Fruit fly (Drosophila melanogaster) whole organism, prepupa: ENCODE results near the gene unc-119.

Source experiments
- Blimp-1 ChIP-seq: fragments of 200-800 bp; sonication (Bioruptor generic); optimal IDR thresholded peaks from 3 replicates; lab custom pipeline; 2017; ENCODE audit warnings: missing biosample characterization, missing genetic modification characterization, mild to moderate bottlenecking, moderate library complexity, missing genetic modification reagents
- CG10631 ChIP-seq: fragments of 200-800 bp; sonication (Bioruptor generic); optimal IDR thresholded peaks from 2 replicates; lab custom pipeline; 2016; ENCODE audit warnings: missing biosample characterization, missing genetic modification characterization
- CG10669 ChIP-seq: fragments of 200-800 bp; sonication (Bioruptor generic); optimal IDR thresholded peaks from 3 replicates; lab custom pipeline; 2018; ENCODE audit warnings: missing biosample characterization, mild to moderate bottlenecking, missing genetic modification characterization, moderate library complexity
- CG11294 ChIP-seq: fragments of 200-800 bp; sonication (Bioruptor generic); IDR thresholded peaks from 2 replicates; pipeline ENCODE4 v1.3.6; 2022; ENCODE audit warnings: missing biosample characterization, missing genetic modification characterization
- CG11902 ChIP-seq: fragments of 200-800 bp; sonication (Bioruptor generic); optimal IDR thresholded peaks from 3 replicates; lab custom pipeline; 2016; ENCODE audit warnings: missing biosample characterization, missing genetic modification characterization
- CG16779 ChIP-seq: fragments of 200-800 bp; sonication (Bioruptor generic); optimal IDR thresholded peaks from 3 replicates; lab custom pipeline; 2017; ENCODE audit warnings: missing biosample characterization, mild to moderate bottlenecking, missing genetic modification characterization
- CG31627 ChIP-seq: fragments of 200-800 bp; sonication (Bioruptor generic); optimal IDR thresholded peaks from 3 replicates; lab custom pipeline; 2016; ENCODE audit warnings: missing biosample characterization, missing genetic modification characterization
- CG32006 ChIP-seq: fragments of 200-800 bp; sonication (Bioruptor generic); optimal IDR thresholded peaks from 3 replicates; lab custom pipeline; 2017; ENCODE audit warnings: missing biosample characterization, mild to moderate bottlenecking, missing genetic modification characterization
- CG34406 ChIP-seq: fragments of 200-800 bp; sonication (Bioruptor generic); optimal IDR thresholded peaks from 3 replicates; lab custom pipeline; 2016; ENCODE audit warnings: missing biosample characterization, missing genetic modification characterization
- CG3919 ChIP-seq: fragments of 200-800 bp; sonication (Bioruptor generic); optimal IDR thresholded peaks from 3 replicates; lab custom pipeline; 2016; ENCODE audit warnings: missing biosample characterization, missing genetic modification characterization
- CG4318 ChIP-seq: fragments of 200-800 bp; sonication (Bioruptor generic); optimal IDR thresholded peaks from 3 replicates; lab custom pipeline; 2017; ENCODE audit warnings: missing biosample characterization, mild to moderate bottlenecking, missing genetic modification characterization
- CG6163 ChIP-seq: fragments of 200-800 bp; sonication (Bioruptor generic); IDR thresholded peaks from 3 replicates; pipeline ENCODE4 v1.3.6; 2022; ENCODE audit warnings: missing biosample characterization, missing genetic modification characterization
- CG6276 ChIP-seq: fragments of 200-800 bp; sonication (Bioruptor generic); optimal IDR thresholded peaks from 2 replicates; lab custom pipeline; 2017; ENCODE audit warnings: missing biosample characterization, mild to moderate bottlenecking, missing genetic modification characterization
- CG6792 ChIP-seq: fragments of 200-800 bp; sonication (Bioruptor generic); optimal IDR thresholded peaks from 3 replicates; lab custom pipeline; 2016; ENCODE audit warnings: missing biosample characterization, missing genetic modification characterization
- CG6808 ChIP-seq: fragments of 200-800 bp; sonication (Bioruptor generic); optimal IDR thresholded peaks from 3 replicates; lab custom pipeline; 2017; ENCODE audit warnings: missing biosample characterization, missing genetic modification characterization, mild to moderate bottlenecking, moderate library complexity, missing genetic modification reagents
- CG7368 ChIP-seq: fragments of 200-800 bp; sonication (Bioruptor generic); optimal IDR thresholded peaks from 3 replicates; lab custom pipeline; 2016; ENCODE audit warnings: missing biosample characterization, missing genetic modification characterization
- CG8119 ChIP-seq: fragments of 200-800 bp; sonication (Bioruptor generic); IDR thresholded peaks from 3 replicates; pipeline ENCODE4 v1.3.6; 2022; ENCODE audit warnings: missing biosample characterization, missing genetic modification characterization
- CG8319 ChIP-seq: fragments of 200-800 bp; sonication (Bioruptor generic); optimal IDR thresholded peaks from 3 replicates; lab custom pipeline; 2016; ENCODE audit warnings: missing biosample characterization, missing genetic modification characterization
- CG8632 ChIP-seq: fragments of 200-800 bp; sonication (Bioruptor generic); optimal IDR thresholded peaks from 3 replicates; lab custom pipeline; 2016; ENCODE audit warnings: missing biosample characterization, missing genetic modification characterization
- Ets21C ChIP-seq: fragments of 200-800 bp; sonication (Bioruptor generic); optimal IDR thresholded peaks from 3 replicates; lab custom pipeline; 2016; ENCODE audit warnings: missing biosample characterization, missing genetic modification characterization
- Ets96B ChIP-seq: fragments of 200-800 bp; optimal IDR thresholded peaks from 2 replicates; lab custom pipeline; 2019; ENCODE audit warnings: missing biosample characterization, mild to moderate bottlenecking, missing genetic modification characterization, moderate library complexity
- Gug ChIP-seq: fragments of 200-800 bp; sonication (Bioruptor generic); IDR thresholded peaks from 2 replicates; pipeline ENCODE4 v1.3.6; 2022; ENCODE audit warnings: missing biosample characterization, missing genetic modification characterization
- Hr39 ChIP-seq: fragments of 200-800 bp; sonication (Bioruptor generic); optimal IDR thresholded peaks from 2 replicates; lab custom pipeline; 2016; ENCODE audit warnings: missing biosample characterization, missing genetic modification characterization
- Hr4 ChIP-seq: fragments of 200-800 bp; sonication (Bioruptor generic); optimal IDR thresholded peaks from 3 replicates; lab custom pipeline; 2016; ENCODE audit warnings: missing biosample characterization, missing genetic modification characterization
- OdsH ChIP-seq: fragments of 200-800 bp; sonication (Bioruptor generic); optimal IDR thresholded peaks from 3 replicates; lab custom pipeline; 2016; ENCODE audit warnings: missing biosample characterization, missing genetic modification characterization
- Smox ChIP-seq: fragments of 200-800 bp; sonication (Bioruptor generic); optimal IDR thresholded peaks from 3 replicates; lab custom pipeline; 2016; ENCODE audit warnings: missing biosample characterization, missing genetic modification characterization
- Sox102F ChIP-seq: fragments of 200-800 bp; sonication (Bioruptor generic); optimal IDR thresholded peaks from 2 replicates; lab custom pipeline; 2016; ENCODE audit warnings: missing biosample characterization, mild to moderate bottlenecking, missing genetic modification characterization
- Sox14 ChIP-seq: fragments of 200-800 bp; sonication (Bioruptor generic); optimal IDR thresholded peaks from 3 replicates; lab custom pipeline; 2016; ENCODE audit warnings: missing biosample characterization, missing genetic modification characterization
- achi ChIP-seq: fragments of 200-800 bp; sonication (Bioruptor generic); optimal IDR thresholded peaks from 3 replicates; lab custom pipeline; 2016; ENCODE audit warnings: missing biosample characterization, missing genetic modification characterization
- cyc ChIP-seq: fragments of 200-800 bp; sonication (Bioruptor generic); optimal IDR thresholded peaks from 3 replicates; lab custom pipeline; 2016; ENCODE audit warnings: missing biosample characterization, missing genetic modification characterization
- dac ChIP-seq: fragments of 200-800 bp; sonication (Bioruptor generic); optimal IDR thresholded peaks from 2 replicates; lab custom pipeline; 2017; ENCODE audit warnings: missing biosample characterization, mild to moderate bottlenecking, missing genetic modification characterization
- dsx ChIP-seq: fragments of 200-800 bp; optimal IDR thresholded peaks from 3 replicates; lab custom pipeline; 2019; ENCODE audit warnings: missing biosample characterization, mild to moderate bottlenecking, missing genetic modification characterization, moderate library complexity; ENCODE audit not compliant: poor library complexity, severe bottlenecking
- esn ChIP-seq: fragments of 200-800 bp; sonication (Bioruptor generic); optimal IDR thresholded peaks from 2 replicates; lab custom pipeline; 2016; ENCODE audit warnings: missing biosample characterization, mild to moderate bottlenecking, missing genetic modification characterization, moderate library complexity
- fd59A ChIP-seq: fragments of 200-800 bp; sonication (Bioruptor generic); optimal IDR thresholded peaks from 2 replicates; lab custom pipeline; 2017; ENCODE audit warnings: missing biosample characterization, mild to moderate bottlenecking, missing genetic modification characterization, missing genetic modification reagents
- fkh ChIP-seq: fragments of 200-800 bp; sonication (Bioruptor generic); optimal IDR thresholded peaks from 3 replicates; lab custom pipeline; 2017; ENCODE audit warnings: missing biosample characterization, mild to moderate bottlenecking, missing genetic modification characterization, moderate library complexity
- lz ChIP-seq: fragments of 200-800 bp; sonication (Bioruptor generic); optimal IDR thresholded peaks from 3 replicates; lab custom pipeline; 2016; ENCODE audit warnings: missing biosample characterization, missing genetic modification characterization
- net ChIP-seq: fragments of 200-800 bp; sonication (Bioruptor generic); optimal IDR thresholded peaks from 3 replicates; lab custom pipeline; 2016; ENCODE audit warnings: missing biosample characterization, missing genetic modification characterization
- pdm3 ChIP-seq: fragments of 200-800 bp; sonication (Bioruptor generic); optimal IDR thresholded peaks from 3 replicates; lab custom pipeline; 2016; ENCODE audit warnings: missing biosample characterization, missing genetic modification characterization
- salr ChIP-seq, 2 experiments: fragments of 200-800 bp; sonication (Bioruptor generic); optimal IDR thresholded peaks; 3 replicates each; lab custom pipeline; 2016 to 2018; ENCODE audit warnings: missing biosample characterization in 2 of 2, missing genetic modification characterization in 2 of 2, mild to moderate bottlenecking in 1 of 2
- spab ChIP-seq: fragments of 200-800 bp; sonication (Bioruptor generic); optimal IDR thresholded peaks from 2 replicates; lab custom pipeline; 2017; ENCODE audit warnings: missing biosample characterization, mild to moderate bottlenecking, missing genetic modification characterization, missing genetic modification reagents
- ss ChIP-seq, 2 experiments: fragments of 200-800 bp; sonication (Bioruptor generic); optimal IDR thresholded peaks; 2 replicates in 1 of 2; 3 replicates in 1 of 2; lab custom pipeline; 2017 to 2018; ENCODE audit warnings: mild to moderate bottlenecking in 2 of 2, missing biosample characterization in 2 of 2, missing genetic modification characterization in 2 of 2, moderate library complexity in 1 of 2
- svp ChIP-seq: fragments of 200-800 bp; sonication (Bioruptor generic); peaks from one replicate; lab custom pipeline; 2016; ENCODE audit warnings: missing biosample characterization, missing genetic modification characterization
- topi ChIP-seq: fragments of 200-800 bp; sonication (Bioruptor generic); optimal IDR thresholded peaks from 3 replicates; lab custom pipeline; 2016; ENCODE audit warnings: missing biosample characterization, missing genetic modification characterization

The unc-119 gene

DNA sequence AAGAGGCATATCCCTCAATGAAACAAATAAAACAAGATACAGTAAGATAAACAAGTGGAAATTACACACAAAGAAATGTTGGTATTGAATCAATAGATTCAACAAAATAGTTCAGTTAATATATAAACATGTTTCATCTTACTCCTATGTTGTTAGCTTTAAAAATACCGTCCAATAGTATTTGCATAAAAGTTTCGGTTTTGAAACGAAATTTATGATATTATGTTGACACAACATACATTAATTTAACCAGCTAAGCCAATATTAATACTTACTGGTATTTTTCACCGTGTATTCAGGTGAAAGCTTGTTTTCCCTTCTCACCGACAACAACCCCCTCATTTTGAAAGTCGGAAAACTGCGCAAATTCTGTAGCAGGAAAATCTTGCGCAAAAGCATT, 47.4 kb upstream of the unc-119 start (continued):
- TF ChIP-seq Sox102F (GFP tag; lab: Kevin White, UChicago): no peak
- TF ChIP-seq CG6163 (GFP tag; lab: Robert Waterston, UW): no peak
- no peak for TF ChIP-seq Ets96B (tag; lab: Kevin White, UChicago)
- TF ChIP-seq achi: peak; percentile 43
- TF ChIP-seq CG8632: peak; percentile 17
- TF ChIP-seq CG11902: no peak
- TF ChIP-seq CG6792 (GFP tag; lab: Kevin White, UChicago): peak; percentile 35
- TF ChIP-seq ss (GFP tag; optimal IDR thresholded peaks at IDR 0.05; lab: Kevin White, UChicago): no peak
- TF ChIP-seq CG16779 (tag; lab: Kevin White, UChicago): no peak
- TF ChIP-seq dsx: no peak
- peak; percentile 54 for TF ChIP-seq svp
- TF ChIP-seq Hr39 (GFP tag; lab: Kevin White, UChicago): peak; percentile 23
- TF ChIP-seq cyc (GFP tag; lab: Kevin White, UChicago): no peak
- peak; percentile 74 for TF ChIP-seq CG32006 (GFP tag; lab: Kevin White, UChicago)
- TF ChIP-seq CG8319 (GFP tag; lab: Kevin White, UChicago): no peak
- TF ChIP-seq CG8119 (GFP tag; lab: Robert Waterston, UW): peak; percentile 35; the same call in 1 of the 3 replicates
- no peak for TF ChIP-seq fd59A (GFP tag; lab: Kevin White, UChicago)
- TF ChIP-seq pdm3: peak; percentile 42
- peak; percentile 46 for TF ChIP-seq topi (GFP tag; lab: Kevin White, UChicago)
- peak; percentile 57 for TF ChIP-seq CG4318 (GFP tag; lab: Kevin White, UChicago)
- TF ChIP-seq dac: no peak
- peak; percentile 43 for TF ChIP-seq CG6276 (GFP tag; lab: Kevin White, UChicago)
- peak; percentile 30 for TF ChIP-seq lz (GFP tag; lab: Kevin White, UChicago)
- TF ChIP-seq CG11294: no peak
- peak; percentile 24 for TF ChIP-seq OdsH

DNA sequence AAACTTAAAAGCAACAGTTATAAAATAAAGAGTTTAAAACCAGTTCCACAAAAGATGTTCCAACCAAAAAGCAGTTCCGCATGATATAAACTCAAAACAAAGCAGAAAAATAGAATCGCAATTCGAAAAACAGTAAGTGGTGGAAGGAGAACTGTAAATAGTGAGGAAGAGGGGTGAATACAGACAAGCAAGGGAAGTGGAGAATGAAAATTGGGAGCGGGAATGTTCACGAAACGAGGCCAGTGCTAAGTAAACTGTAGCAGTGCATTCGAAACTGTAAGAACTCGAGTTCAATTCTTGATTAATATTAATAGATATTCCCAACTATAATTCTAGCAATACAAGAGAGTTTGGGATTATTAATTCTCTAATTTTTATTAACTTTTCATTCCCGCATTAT, 46.9 kb upstream of the unc-119 start:
- TF ChIP-seq CG10669 (GFP tag; lab: Kevin White, UChicago) (peak; percentile 26), CG6163 (GFP tag; lab: Robert Waterston, UW) (0 out of 3 replicates have a peak, but pooled peaks have one; percentile 41), CG7368 (GFP tag; lab: Kevin White, UChicago) (no peak)

DNA sequence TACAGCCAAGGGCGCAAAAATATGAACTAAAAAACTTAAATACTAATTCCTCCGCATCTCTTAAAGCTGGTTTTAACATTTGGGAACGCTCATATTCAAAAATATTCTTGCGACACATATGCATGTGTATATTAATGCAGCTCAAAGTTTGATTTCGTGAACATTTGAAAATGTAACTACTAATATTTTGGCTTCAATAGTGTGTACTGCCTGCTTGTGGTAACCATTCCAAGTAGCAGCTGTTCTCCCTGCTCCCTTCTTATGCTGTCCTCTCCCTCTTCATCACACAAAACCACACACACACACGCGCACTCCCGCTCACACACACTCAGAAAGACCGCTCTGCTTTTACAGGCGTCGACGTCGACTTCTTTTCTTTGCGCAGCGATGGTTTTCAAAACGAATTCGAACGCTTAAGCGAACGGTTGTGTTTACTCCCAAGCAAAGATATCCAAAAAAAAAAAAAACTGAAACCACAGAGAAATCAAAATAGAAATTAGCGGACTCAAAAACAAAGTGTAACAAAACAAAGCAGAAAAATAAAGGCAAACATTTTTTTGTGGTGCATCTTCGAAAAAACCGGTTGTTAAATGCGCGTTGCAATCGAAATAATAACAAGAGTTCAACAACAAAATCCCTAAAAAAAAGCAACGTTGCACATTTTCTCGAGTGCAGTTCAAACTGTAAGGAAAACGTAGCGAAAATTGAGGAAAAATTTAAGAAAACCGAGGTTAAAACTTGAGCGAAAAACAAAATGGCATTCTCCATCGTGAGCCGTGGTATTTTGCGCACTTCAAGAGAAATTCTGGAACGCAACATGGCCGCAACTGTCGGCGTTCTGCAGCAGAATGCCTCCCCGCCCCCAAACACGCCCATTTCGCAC, 46.1 kb upstream of the unc-119 start, which contains the start of gene CBP:
TSS of gene CBP (plus strand) at position 391 of the 883 bp plus-strand sequence.
- TF ChIP-seq CG31627 (GFP tag; lab: Kevin White, UChicago) (peak; percentile 93), spab (GFP tag; lab: Kevin White, UChicago) (peak; percentile 95), achi (peak; percentile 96), CG8319 (GFP tag; lab: Kevin White, UChicago) (peak; percentile 92), CG8632 (peak; percentile 95), CG10631 (GFP tag; lab: Kevin White, UChicago) (peak; percentile 97), Sox14 (GFP tag; lab: Kevin White, UChicago) (peak; percentile 97), Smox (GFP tag; lab: Kevin White, UChicago) (peak; percentile 95), CG32006 (GFP tag; lab: Kevin White, UChicago) (peak; percentile 96), dac (peak; percentile 91), CG11294 (peak; percentile 83), fd59A (GFP tag; lab: Kevin White, UChicago) (peak; percentile 96), CG6808 (GFP tag; lab: Kevin White, UChicago) (peak; percentile 94), net (peak; percentile 94), CG34406 (peak; percentile 94), ss (GFP tag; optimal IDR thresholded peaks at IDR 0.05; lab: Kevin White, UChicago) (peak; percentile 95 to 96), Hr4 (GFP tag; lab: Kevin White, UChicago) (peak; percentile 96), CG3919 (GFP tag; lab: Kevin White, UChicago) (peak; percentile 96), Blimp-1 (GFP tag; lab: Kevin White, UChicago) (peak; percentile 81), CG16779 (tag; lab: Kevin White, UChicago) (peak; percentile 95), fkh (GFP tag; lab: Kevin White, UChicago) (peak; percentile 91), Hr39 (GFP tag; lab: Kevin White, UChicago) (peak; percentile 95), Ets96B (tag; lab: Kevin White, UChicago) (peak; percentile 97), Gug (GFP tag; lab: Robert Waterston, UW) (peak; percentile 92), salr (GFP tag; optimal IDR thresholded peaks at IDR 0.05; lab: Kevin White, UChicago) (peak; percentile 89 to 97), CG6163 (GFP tag; lab: Robert Waterston, UW) (peak; percentile 97), Ets21C (GFP tag; lab: Kevin White, UChicago) (peak; percentile 92), pdm3 (peak; percentile 96), esn (GFP tag; lab: Kevin White, UChicago) (peak; percentile 96), topi (GFP tag; lab: Kevin White, UChicago) (peak; percentile 95), CG10669 (GFP tag; lab: Kevin White, UChicago) (peak; percentile 97)
